Worm (Caenorhabditis elegans): Measurements from ENCODE around the gene amx-1.

DNA sequence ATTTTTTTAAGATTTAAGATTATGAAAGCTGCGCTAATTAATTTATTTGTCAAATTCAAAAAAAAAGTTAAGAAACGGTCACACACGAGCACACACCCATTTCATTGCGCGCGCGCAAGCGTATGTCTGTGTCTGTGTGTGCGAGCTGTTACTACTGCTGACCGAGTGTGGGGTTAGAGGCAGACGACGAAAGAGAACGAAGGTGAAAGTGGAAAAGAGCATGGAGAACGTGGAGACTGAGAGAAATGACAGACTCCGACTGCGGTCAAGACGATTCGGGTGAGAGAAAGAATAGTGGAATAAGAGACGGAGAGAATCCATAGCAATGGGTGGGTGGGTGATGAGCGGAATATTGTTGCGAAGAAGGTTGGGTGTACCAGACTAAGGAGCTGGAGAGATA is 2.1 kb upstream of the amx-1 start:
- TF ChIP-seq flt-1 (GFP tag; IDR thresholded peaks at IDR 0.05) (no peak), hnd-1 (tag; optimal IDR thresholded peaks at IDR 0.05) (no peak), ama-1 (optimal IDR thresholded peaks at IDR 0.05) (no peak), tbx-37 (GFP tag; conservative IDR thresholded peaks at IDR 0.05) (no peak)

Data from whole organism, early embryonic.